Fruit fly (Drosophila melanogaster): ENCODE results near the gene CG4619.

Gene CG4619

DNA sequence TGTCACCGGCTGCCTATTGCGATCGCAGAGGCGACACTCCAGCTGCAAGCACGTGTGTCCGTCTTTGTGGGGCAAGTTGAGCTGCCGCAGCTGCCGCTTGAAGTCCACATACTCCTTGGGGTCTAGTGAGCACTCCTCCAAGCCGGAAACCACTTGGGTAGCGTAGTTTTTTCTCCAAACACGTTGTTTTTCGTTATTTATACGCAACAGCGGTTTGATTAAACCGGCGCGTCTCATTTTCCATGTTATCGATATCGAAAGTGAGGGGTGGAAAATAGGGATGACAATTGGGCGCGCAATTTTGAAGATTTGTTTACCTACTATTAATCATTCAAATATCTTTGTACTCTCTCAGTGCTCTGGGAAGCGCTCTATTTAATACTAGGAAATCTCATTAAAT lies 45.5 kb upstream of the CG4619 start, which contains the start of gene mtDNA-helicase:
TSS of gene mtDNA-helicase (minus strand) at position 264 of the 400 bp plus-strand sequence.
- TF ChIP-seq Dif (GFP tag; optimal IDR thresholded peaks at IDR 0.05; ENCODE audit: partially characterized antibody) (no peak), br (GFP tag; optimal IDR thresholded peaks at IDR 0.05) (no peak), CrebA (GFP tag; optimal IDR thresholded peaks at IDR 0.05; ENCODE audit: borderline replicate concordance) (no peak), sv (GFP tag; optimal IDR thresholded peaks at IDR 0.05) (no peak), lola (GFP tag; optimal IDR thresholded peaks at IDR 0.05) (no peak), dsf (GFP tag; optimal IDR thresholded peaks at IDR 0.05; ENCODE audit: borderline replicate concordance) (no peak), Hr83 (GFP tag; optimal IDR thresholded peaks at IDR 0.05; ENCODE audit: poor library complexity, severe bottlenecking) (no peak), Mio (GFP tag; optimal IDR thresholded peaks at IDR 0.05) (no peak), Vsx2 (GFP tag; optimal IDR thresholded peaks at IDR 0.05; ENCODE audit: partially characterized antibody) (no peak), rgr (GFP tag; optimal IDR thresholded peaks at IDR 0.05) (peak; percentile 0), Hnf4 (GFP tag; optimal IDR thresholded peaks at IDR 0.05) (no peak), Sp1 (GFP tag; optimal IDR thresholded peaks at IDR 0.05) (no peak), Myc (optimal IDR thresholded peaks at IDR 0.05) (peak; percentile 5)

dm6 chr2L:9894193-9894592 lies 44.5 kb upstream of the CG4619 start:
- TF ChIP-seq CrebA (GFP tag; optimal IDR thresholded peaks at IDR 0.05; ENCODE audit: borderline replicate concordance) (no peak), tai (GFP tag; optimal IDR thresholded peaks at IDR 0.05) (no peak), lola (GFP tag; optimal IDR thresholded peaks at IDR 0.05) (no peak), Myc (optimal IDR thresholded peaks at IDR 0.05) (no peak), h (GFP tag; optimal IDR thresholded peaks at IDR 0.05) (no peak), rgr (GFP tag; optimal IDR thresholded peaks at IDR 0.05) (peak; percentile 49), pan (optimal IDR thresholded peaks at IDR 0.05) (no peak), woc (GFP tag; optimal IDR thresholded peaks at IDR 0.05) (no peak), usp (GFP tag; optimal IDR thresholded peaks at IDR 0.05) (no peak)

dm6 chr2L:9894871-9895364 lies 43.7 kb upstream of the CG4619 start, which contains the start of gene Bka:
Bka (plus strand) TSS chr2L:9895287.
- TF ChIP-seq dmrt93B (GFP tag; optimal IDR thresholded peaks at IDR 0.05) (no peak), dl (GFP tag; optimal IDR thresholded peaks at IDR 0.05; ENCODE audit: insufficient read depth in 1 of 2, partially characterized antibody in 2 of 2) (no peak), Dfd (GFP tag; optimal IDR thresholded peaks at IDR 0.05) (no peak), Sp1 (GFP tag; optimal IDR thresholded peaks at IDR 0.05) (peak; percentile 76), GATAd (GFP tag; optimal IDR thresholded peaks at IDR 0.05) (no peak), Abd-B (GFP tag; optimal IDR thresholded peaks at IDR 0.05) (no peak), woc (GFP tag; optimal IDR thresholded peaks at IDR 0.05) (no peak), CG9705 (GFP tag; optimal IDR thresholded peaks at IDR 0.05) (peak; percentile 30), Jra (GFP tag; optimal IDR thresholded peaks at IDR 0.05) (no peak), fru (GFP tag; optimal IDR thresholded peaks at IDR 0.05) (no peak), sage (GFP tag; optimal IDR thresholded peaks at IDR 0.05) (peak; percentile 55), ey (GFP tag; optimal IDR thresholded peaks at IDR 0.05) (no peak), br (GFP tag; optimal IDR thresholded peaks at IDR 0.05) (peak; percentile 36), rgr (GFP tag; optimal IDR thresholded peaks at IDR 0.05) (peak; percentile 76), Myc (optimal IDR thresholded peaks at IDR 0.05) (peak; percentile 82), brk (GFP tag; optimal IDR thresholded peaks at IDR 0.05) (peak; percentile 86), Rel (GFP tag; optimal IDR thresholded peaks at IDR 0.05) (no peak), Rel (tag; optimal IDR thresholded peaks at IDR 0.05) (peak; percentile 50), HLH106 (tag; optimal IDR thresholded peaks at IDR 0.05) (peak; percentile 49), Vsx2 (GFP tag; optimal IDR thresholded peaks at IDR 0.05; ENCODE audit: partially characterized antibody) (no peak), Hr78 (GFP tag; optimal IDR thresholded peaks at IDR 0.05) (no peak), usp (GFP tag; optimal IDR thresholded peaks at IDR 0.05) (no peak), Dif (GFP tag; optimal IDR thresholded peaks at IDR 0.05; ENCODE audit: partially characterized antibody) (no peak), CG32264 (GFP tag; optimal IDR thresholded peaks at IDR 0.05) (no peak), dsf (GFP tag; optimal IDR thresholded peaks at IDR 0.05; ENCODE audit: borderline replicate concordance) (no peak), lola (GFP tag; optimal IDR thresholded peaks at IDR 0.05) (no peak), Hr83 (GFP tag; optimal IDR thresholded peaks at IDR 0.05; ENCODE audit: poor library complexity, severe bottlenecking) (no peak), sv (GFP tag; optimal IDR thresholded peaks at IDR 0.05) (peak; percentile 52), foxo (GFP tag; optimal IDR thresholded peaks at IDR 0.05) (peak in 1 of 2 experiments; percentile 43), Mio (GFP tag; optimal IDR thresholded peaks at IDR 0.05) (no peak), N (GFP tag; optimal IDR thresholded peaks at IDR 0.05) (no peak), Hnf4 (GFP tag; optimal IDR thresholded peaks at IDR 0.05) (peak; percentile 66), tai (GFP tag; optimal IDR thresholded peaks at IDR 0.05) (no peak), OdsH (GFP tag; optimal IDR thresholded peaks at IDR 0.05) (peak; percentile 60), jim (GFP tag; optimal IDR thresholded peaks at IDR 0.05) (no peak), psq (GFP tag; optimal IDR thresholded peaks at IDR 0.05) (peak; percentile 21), CrebA (GFP tag; optimal IDR thresholded peaks at IDR 0.05; ENCODE audit: borderline replicate concordance) (no peak), h (GFP tag; optimal IDR thresholded peaks at IDR 0.05) (peak; percentile 56), pan (optimal IDR thresholded peaks at IDR 0.05) (no peak)

All from whole organism, wandering third instar larva.